Fruit fly (Drosophila melanogaster) whole organism, adult: ENCODE data around the gene AlaRS-m.
A peak's percentile ranks its signal among the peaks of the same experiment; 100 is the strongest.

ENCODE experiments used
- Clk ChIP-seq: fragments of 200-800 bp; sonication (Bioruptor generic); optimal IDR thresholded peaks from 2 replicates; lab custom pipeline; 2017; ENCODE audit warnings: missing biosample characterization, missing genetic modification characterization
- bab1 ChIP-seq: fragments of 200-800 bp; sonication (Bioruptor generic); optimal IDR thresholded peaks from 3 replicates; lab custom pipeline; 2019; ENCODE audit warnings: missing biosample characterization, mild to moderate bottlenecking, missing genetic modification characterization, moderate library complexity
- cic ChIP-seq: fragments of 200-800 bp; sonication (Bioruptor generic); optimal IDR thresholded peaks from 2 replicates; lab custom pipeline; 2017; ENCODE audit warnings: missing biosample characterization, mild to moderate bottlenecking, missing genetic modification characterization, moderate library complexity
- kay ChIP-seq: fragments of 200-800 bp; sonication (Bioruptor generic); peaks from one replicate; lab custom pipeline; 2016; ENCODE audit warnings: missing biosample characterization, missing genetic modification characterization, borderline replicate concordance
- ovo ChIP-seq: fragments of 200-800 bp; sonication (Bioruptor generic); optimal IDR thresholded peaks from 2 replicates; lab custom pipeline; 2016; ENCODE audit warnings: missing biosample characterization, missing genetic modification characterization
- pad ChIP-seq: fragments of 200-800 bp; sonication (Bioruptor generic); optimal IDR thresholded peaks from 3 replicates; lab custom pipeline; 2017; ENCODE audit warnings: missing biosample characterization, missing genetic modification characterization, mild to moderate bottlenecking, moderate library complexity, missing genetic modification reagents

dm6 chr3L:5180179-5180578 lies 34.3 kb downstream of the AlaRS-m start:
- no peak for TF ChIP-seq Clk (GFP tag; lab: Kevin White, UChicago)
- no peak for TF ChIP-seq ovo (GFP tag; lab: Kevin White, UChicago)
- TF ChIP-seq bab1 = no peak
- no peak for TF ChIP-seq kay
- no peak for TF ChIP-seq pad (GFP tag; lab: Kevin White, UChicago)
- TF ChIP-seq cic (GFP tag; lab: Kevin White, UChicago) = peak; percentile 39
